Worm (Caenorhabditis elegans) whole organism, mixed stage, embryonic: ENCODE measurements around the gene B0334.10.

ENCODE experiments used
- M03D4.4 ChIP-seq: sonication (generic microtip); optimal IDR thresholded peaks from 2 replicates; lab custom pipeline; 2017; ENCODE audit warnings: mild to moderate bottlenecking, missing genetic modification characterization, missing compliant biosample characterization
- bed-3 ChIP-seq: fragments of 200-800 bp; sonication (Bioruptor generic); optimal IDR thresholded peaks from 3 replicates; lab custom pipeline; 2018; ENCODE audit warnings: mild to moderate bottlenecking, missing genetic modification characterization, moderate library complexity, missing compliant biosample characterization
- blmp-1 ChIP-seq: fragments of 150-350 bp; optimal IDR thresholded peaks from 2 replicates; lab custom pipeline; 2014; ENCODE audit warnings: missing biosample characterization, missing genetic modification characterization
- ceh-39 ChIP-seq: fragments of 150-350 bp; optimal IDR thresholded peaks from 2 replicates; lab custom pipeline; 2014; ENCODE audit warnings: missing biosample characterization, missing genetic modification characterization
- ceh-43 ChIP-seq: fragments of 200-800 bp; sonication (Bioruptor generic); optimal IDR thresholded peaks from 2 replicates; lab custom pipeline; 2018; ENCODE audit warnings: mild to moderate bottlenecking, missing genetic modification characterization, moderate library complexity, missing compliant biosample characterization
- ceh-83 ChIP-seq: fragments of 200-800 bp; sonication (Bioruptor generic); optimal IDR thresholded peaks from 2 replicates; lab custom pipeline; 2018; ENCODE audit warnings: mild to moderate bottlenecking, missing genetic modification characterization, missing compliant biosample characterization
- ces-1 ChIP-seq: fragments of 150-350 bp; optimal IDR thresholded peaks from 2 replicates; lab custom pipeline; 2014; ENCODE audit warnings: missing biosample characterization, missing genetic modification reagents, missing genetic modification characterization
- cnd-1 ChIP-seq: fragments of 200-800 bp; sonication (Bioruptor generic); optimal IDR thresholded peaks from 2 replicates; lab custom pipeline; 2018; ENCODE audit warnings: mild to moderate bottlenecking, missing genetic modification characterization, missing compliant biosample characterization
- drap-1 ChIP-seq: fragments of 200-800 bp; sonication (Bioruptor generic); optimal IDR thresholded peaks from 3 replicates; lab custom pipeline; 2018; ENCODE audit warnings: mild to moderate bottlenecking, missing genetic modification characterization, missing compliant biosample characterization
- elt-1 ChIP-seq: sonication (generic microtip); optimal IDR thresholded peaks from 2 replicates; lab custom pipeline; 2017; ENCODE audit warnings: missing genetic modification characterization, mild to moderate bottlenecking, missing compliant biosample characterization, antibody characterized with exemption, moderate library complexity, borderline replicate concordance; ENCODE audit not compliant: insufficient read depth
- elt-3 ChIP-seq: fragments of 150-350 bp; optimal IDR thresholded peaks from 2 replicates; lab custom pipeline; 2014; ENCODE audit warnings: missing biosample characterization, missing genetic modification characterization
- flh-1 ChIP-seq: fragments of 200-800 bp; sonication (Bioruptor generic); optimal IDR thresholded peaks from 2 replicates; lab custom pipeline; 2018; ENCODE audit warnings: mild to moderate bottlenecking, missing genetic modification characterization, moderate library complexity, missing compliant biosample characterization
- ham-2 ChIP-seq: fragments of 200-800 bp; sonication (Bioruptor generic); optimal IDR thresholded peaks from 2 replicates; lab custom pipeline; 2018; ENCODE audit warnings: mild to moderate bottlenecking, missing genetic modification characterization, missing compliant biosample characterization
- hlh-1 ChIP-seq: fragments of 150-350 bp; optimal IDR thresholded peaks from 2 replicates; lab custom pipeline; 2014; ENCODE audit warnings: missing biosample characterization, missing genetic modification reagents, missing genetic modification characterization
- lin-13 ChIP-seq: fragments of 150-350 bp; optimal IDR thresholded peaks from 2 replicates; lab custom pipeline; 2014; ENCODE audit warnings: missing biosample characterization, missing genetic modification characterization
- lin-32 ChIP-seq: fragments of 200-800 bp; sonication (Bioruptor generic); optimal IDR thresholded peaks from 2 replicates; lab custom pipeline; 2018; ENCODE audit warnings: mild to moderate bottlenecking, missing genetic modification characterization, missing compliant biosample characterization
- lsy-2 ChIP-seq: fragments of 150-350 bp; optimal IDR thresholded peaks from 2 replicates; lab custom pipeline; 2014; ENCODE audit warnings: missing biosample characterization, missing genetic modification characterization
- mab-5 ChIP-seq: fragments of 150-350 bp; optimal IDR thresholded peaks from 2 replicates; lab custom pipeline; 2014; ENCODE audit warnings: missing biosample characterization, missing genetic modification characterization
- mep-1 ChIP-seq: fragments of 150-350 bp; optimal IDR thresholded peaks from 2 replicates; lab custom pipeline; 2017; ENCODE audit warnings: missing biosample characterization, missing genetic modification reagents, missing genetic modification characterization, inconsistent platforms
- mls-2 ChIP-seq: sonication (generic microtip); optimal IDR thresholded peaks from 2 replicates; lab custom pipeline; 2016; ENCODE audit warnings: mild to moderate bottlenecking, missing genetic modification characterization, moderate library complexity, missing compliant biosample characterization
- nhr-12 ChIP-seq: fragments of 150-350 bp; optimal IDR thresholded peaks from 2 replicates; lab custom pipeline; 2014; ENCODE audit warnings: missing biosample characterization, missing genetic modification characterization
- nhr-2 ChIP-seq: fragments of 150-350 bp; optimal IDR thresholded peaks from 2 replicates; lab custom pipeline; 2014; ENCODE audit warnings: missing biosample characterization, missing genetic modification characterization
- nhr-237 ChIP-seq: fragments of 150-350 bp; optimal IDR thresholded peaks from 2 replicates; lab custom pipeline; 2014; ENCODE audit warnings: missing biosample characterization, missing genetic modification characterization
- nhr-28 ChIP-seq: fragments of 150-350 bp; optimal IDR thresholded peaks from 2 replicates; lab custom pipeline; 2014; ENCODE audit warnings: missing biosample characterization, missing genetic modification characterization
- nhr-76 ChIP-seq: sonication (generic microtip); optimal IDR thresholded peaks from 2 replicates; lab custom pipeline; 2017; ENCODE audit warnings: missing biosample characterization, missing genetic modification characterization
- pha-4 ChIP-seq: fragments of 150-350 bp; optimal IDR thresholded peaks from 2 replicates; lab custom pipeline; 2018; ENCODE audit warnings: missing biosample characterization, missing genetic modification reagents, missing genetic modification characterization
- sem-2 ChIP-seq: fragments of 200-800 bp; sonication (Bioruptor generic); optimal IDR thresholded peaks from 2 replicates; lab custom pipeline; 2018; ENCODE audit warnings: mild to moderate bottlenecking, missing genetic modification characterization, missing compliant biosample characterization
- snpc-4 ChIP-seq: fragments of 150-350 bp; optimal IDR thresholded peaks from 2 replicates; lab custom pipeline; 2014; ENCODE audit warnings: missing biosample characterization, missing genetic modification characterization
- sptf-1 ChIP-seq: sonication (generic microtip); optimal IDR thresholded peaks from 2 replicates; lab custom pipeline; 2017; ENCODE audit warnings: mild to moderate bottlenecking, missing genetic modification characterization, moderate library complexity, missing compliant biosample characterization
- tbx-8 ChIP-seq: fragments of 200-800 bp; sonication (Bioruptor generic); optimal IDR thresholded peaks from 2 replicates; lab custom pipeline; 2018; ENCODE audit warnings: mild to moderate bottlenecking, missing genetic modification characterization, moderate library complexity, missing compliant biosample characterization
- unc-120 ChIP-seq: sonication (generic microtip); optimal IDR thresholded peaks from 2 replicates; lab custom pipeline; 2017; ENCODE audit warnings: missing genetic modification characterization, missing compliant biosample characterization; ENCODE audit not compliant: poor library complexity, severe bottlenecking
- unc-39 ChIP-seq: fragments of 150-350 bp; optimal IDR thresholded peaks from 2 replicates; lab custom pipeline; 2014; ENCODE audit warnings: missing biosample characterization, missing genetic modification characterization
- unc-62 ChIP-seq: fragments of 150-350 bp; optimal IDR thresholded peaks from 2 replicates; lab custom pipeline; 2014; ENCODE audit warnings: missing biosample characterization, missing genetic modification reagents, missing genetic modification characterization
- zip-8 ChIP-seq: fragments of 150-350 bp; optimal IDR thresholded peaks from 2 replicates; lab custom pipeline; 2014; ENCODE audit warnings: missing biosample characterization, missing genetic modification characterization
- ztf-11 ChIP-seq: fragments of 150-350 bp; optimal IDR thresholded peaks from 2 replicates; lab custom pipeline; 2014; ENCODE audit warnings: missing biosample characterization, missing genetic modification characterization

Gene B0334.10

DNA sequence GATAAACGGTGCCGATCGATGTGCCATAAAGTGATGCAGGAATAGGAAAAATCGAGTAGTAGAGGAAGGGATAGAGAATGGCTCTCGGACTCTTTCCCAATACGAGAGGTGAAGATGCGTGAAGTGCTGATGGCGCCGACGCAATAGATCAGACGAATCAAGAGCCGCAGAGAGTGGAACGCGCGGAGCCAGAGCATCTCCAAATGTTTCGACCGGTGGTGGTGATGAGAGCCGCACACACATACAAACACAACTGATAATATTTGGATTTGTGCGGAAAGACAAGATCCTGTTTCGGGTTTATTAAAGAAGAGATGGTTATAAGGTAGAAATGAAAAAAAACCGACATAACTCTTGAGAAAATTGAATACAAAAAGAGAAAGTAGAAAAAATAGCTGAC lies 45.8 kb downstream of the B0334.10 start, which contains the start of gene F54D5.15:
Gene F54D5.15 (minus strand): TSS at position 101 of the 400 bp plus-strand sequence.
- TF ChIP-seq sptf-1 (tag; lab: Kevin White, UChicago) (peak; percentile 60), ces-1 (GFP tag; lab: Kevin White, UChicago) (no peak)

DNA sequence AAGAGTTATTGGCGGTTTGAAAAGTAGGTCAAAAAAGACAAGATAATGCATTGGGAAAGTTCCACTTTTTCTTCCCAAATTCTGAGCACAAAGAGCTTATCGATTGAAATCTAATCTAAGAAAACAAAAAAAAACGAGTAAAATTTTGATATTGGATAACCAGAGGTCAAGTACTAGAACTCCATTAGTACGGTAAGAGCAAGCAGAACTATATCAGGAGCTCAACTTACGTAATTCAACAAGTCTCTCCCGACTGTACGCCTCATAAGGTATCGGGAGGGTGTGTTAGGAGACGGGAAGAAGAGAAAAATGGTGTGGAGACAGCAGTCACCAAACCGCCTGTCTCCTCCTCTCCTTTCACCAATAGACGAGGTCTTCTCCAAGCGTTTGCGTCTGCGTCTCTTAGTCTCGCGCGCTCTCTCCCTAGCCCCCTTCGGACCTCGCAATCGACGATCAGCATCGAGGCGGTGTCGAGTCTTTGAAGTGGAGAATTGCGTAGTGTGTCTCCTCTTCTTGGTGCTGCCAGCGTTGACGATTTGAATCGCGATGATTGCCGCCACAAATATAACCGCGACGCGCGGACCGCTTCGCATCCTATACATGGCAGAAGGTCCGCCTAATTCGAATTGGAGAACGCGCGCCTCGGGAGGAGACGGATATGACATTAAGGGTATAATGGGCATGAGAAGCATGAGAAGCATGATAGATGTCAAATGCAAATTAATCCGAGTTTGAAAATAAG lies 48.9 kb downstream of the B0334.10 start, which contains the start of gene F54D5.5:
Gene F54D5.5 (minus strand): TSS at position 51 of the 742 bp plus-strand sequence.
- no peak for TF ChIP-seq nhr-76 (tag; lab: Kevin White, UChicago)
- TF ChIP-seq unc-120 (tag; lab: Kevin White, UChicago): peak; percentile 8
- no peak for TF ChIP-seq tbx-8 (GFP tag; lab: Kevin White, UChicago)
- peak; percentile 88 for TF ChIP-seq sptf-1 (tag; lab: Kevin White, UChicago)
- peak; percentile 44 for TF ChIP-seq lsy-2 (tag; lab: Kevin White, UChicago)
- TF ChIP-seq mep-1 (tag; lab: Kevin White, UChicago): peak; percentile 70
- TF ChIP-seq nhr-2 (tag; lab: Kevin White, UChicago): no peak
- TF ChIP-seq lin-32 (GFP tag; lab: Kevin White, UChicago): no peak
- TF ChIP-seq nhr-12 (tag; lab: Kevin White, UChicago): no peak
- TF ChIP-seq elt-3 (tag; lab: Kevin White, UChicago): no peak
- peak; percentile 16 for TF ChIP-seq pha-4 (tag; lab: Kevin White, UChicago)
- TF ChIP-seq ceh-83 (GFP tag; lab: Kevin White, UChicago): no peak
- TF ChIP-seq blmp-1 (tag; lab: Kevin White, UChicago): no peak
- peak; percentile 94 for TF ChIP-seq mls-2 (tag; lab: Kevin White, UChicago)
- TF ChIP-seq nhr-28 (tag; lab: Kevin White, UChicago): no peak
- no peak for TF ChIP-seq mab-5 (tag; lab: Kevin White, UChicago)
- peak; percentile 63 for TF ChIP-seq unc-39
- TF ChIP-seq ceh-43 (GFP tag; lab: Kevin White, UChicago): no peak
- TF ChIP-seq drap-1: peak; percentile 23
- TF ChIP-seq elt-1 (tag; lab: Kevin White, UChicago): peak; percentile 42
- no peak for TF ChIP-seq M03D4.4 (tag; lab: Kevin White, UChicago)
- TF ChIP-seq ham-2 (GFP tag; lab: Kevin White, UChicago): peak; percentile 65
- peak; percentile 50 for TF ChIP-seq hlh-1
- TF ChIP-seq cnd-1 (tag; lab: Kevin White, UChicago): peak; percentile 86
- TF ChIP-seq nhr-237 (tag; lab: Kevin White, UChicago): no peak
- peak; percentile 48 for TF ChIP-seq unc-62 (GFP tag; lab: Kevin White, UChicago)
- no peak for TF ChIP-seq zip-8 (tag; lab: Kevin White, UChicago)
- TF ChIP-seq sem-2 (GFP tag; lab: Kevin White, UChicago): no peak
- no peak for TF ChIP-seq flh-1
- TF ChIP-seq lin-13 (tag; lab: Kevin White, UChicago): peak; percentile 35
- peak; percentile 27 for TF ChIP-seq ceh-39 (tag; lab: Kevin White, UChicago)
- peak; percentile 80 for TF ChIP-seq ztf-11 (tag; lab: Kevin White, UChicago)
- TF ChIP-seq ces-1 (GFP tag; lab: Kevin White, UChicago): peak; percentile 90
- no peak for TF ChIP-seq bed-3 (GFP tag; lab: Kevin White, UChicago)
- no peak for TF ChIP-seq snpc-4 (tag; lab: Kevin White, UChicago)

- no peak for TF ChIP-seq mep-1 (tag; lab: Kevin White, UChicago)
- TF ChIP-seq lin-32 (GFP tag; lab: Kevin White, UChicago): peak; percentile 66
- no peak for TF ChIP-seq ztf-11 (tag; lab: Kevin White, UChicago)
- TF ChIP-seq elt-1 (tag; lab: Kevin White, UChicago): no peak
- TF ChIP-seq hlh-1: peak; percentile 62
- no peak for TF ChIP-seq elt-3 (tag; lab: Kevin White, UChicago)
- no peak for TF ChIP-seq sptf-1 (tag; lab: Kevin White, UChicago)
- no peak for TF ChIP-seq nhr-237 (tag; lab: Kevin White, UChicago)
- peak; percentile 7 for TF ChIP-seq lsy-2 (tag; lab: Kevin White, UChicago)
- TF ChIP-seq nhr-76 (tag; lab: Kevin White, UChicago): no peak
Observed at ce11 chrII:11568670-11569069, 50.4 kb downstream of the B0334.10 start.
